Fruit fly (Drosophila melanogaster) whole organism, embryonic: ENCODE measurements around the gene Rack1.

ENCODE experiments used
- Ada2b ChIP-seq: fragments of 200-800 bp; sonication (Bioruptor generic); IDR thresholded peaks from 2 replicates; pipeline ENCODE4 v1.3.6; 2022; ENCODE audit warnings: missing biosample characterization, missing genetic modification characterization
- Bgb ChIP-seq: fragments of 200-800 bp; sonication (Bioruptor generic); IDR thresholded peaks from 2 replicates; pipeline ENCODE4 v1.3.6; 2022; ENCODE audit warnings: missing biosample characterization, missing genetic modification characterization; ENCODE audit not compliant: partially characterized antibody
- CG10321 ChIP-seq: fragments of 200-800 bp; sonication (Bioruptor generic); IDR thresholded peaks from 2 replicates; pipeline ENCODE4 v1.3.6; 2022; ENCODE audit warnings: missing biosample characterization, missing genetic modification characterization
- CG11085 ChIP-seq: fragments of 200-800 bp; sonication (Bioruptor generic); IDR thresholded peaks from 2 replicates; pipeline ENCODE4 v1.3.6; 2022; ENCODE audit warnings: missing biosample characterization, missing genetic modification characterization
- CG11398 ChIP-seq: fragments of 200-800 bp; sonication (Bioruptor generic); optimal IDR thresholded peaks from 2 replicates; lab custom pipeline; 2016; ENCODE audit warnings: missing biosample characterization, missing genetic modification characterization
- CG12744 ChIP-seq: fragments of 200-800 bp; sonication (Bioruptor generic); optimal IDR thresholded peaks from 2 replicates; lab custom pipeline; 2016; ENCODE audit warnings: missing biosample characterization, missing genetic modification characterization
- CG14050 ChIP-seq: fragments of 200-800 bp; sonication (Bioruptor generic); IDR thresholded peaks from 3 replicates; pipeline ENCODE4 v1.3.6; 2022; ENCODE audit warnings: missing biosample characterization, missing genetic modification characterization
- CG14667 ChIP-seq: fragments of 200-800 bp; sonication (Bioruptor generic); IDR thresholded peaks from 2 replicates; pipeline ENCODE4 v1.3.6; 2022; ENCODE audit warnings: missing biosample characterization, missing genetic modification characterization
- CG1529 ChIP-seq: fragments of 200-800 bp; sonication (Bioruptor generic); optimal IDR thresholded peaks from 3 replicates; lab custom pipeline; 2018; ENCODE audit warnings: missing biosample characterization, missing genetic modification characterization
- CG16813 ChIP-seq: fragments of 200-800 bp; sonication (Bioruptor generic); IDR thresholded peaks from 3 replicates; pipeline ENCODE4 v1.3.6; 2022; ENCODE audit warnings: missing biosample characterization, missing genetic modification characterization; ENCODE audit not compliant: partially characterized antibody
- CG16815 ChIP-seq: fragments of 200-800 bp; sonication (Bioruptor generic); optimal IDR thresholded peaks from 3 replicates; lab custom pipeline; 2017; ENCODE audit warnings: missing biosample characterization, mild to moderate bottlenecking, missing genetic modification characterization
- CG17912 ChIP-seq: fragments of 200-800 bp; sonication (Bioruptor generic); optimal IDR thresholded peaks from 2 replicates; lab custom pipeline; 2018; ENCODE audit warnings: missing biosample characterization, mild to moderate bottlenecking, missing genetic modification characterization
- CG1792 ChIP-seq: fragments of 200-800 bp; sonication (Bioruptor generic); optimal IDR thresholded peaks from 2 replicates; lab custom pipeline; 2016; ENCODE audit warnings: missing biosample characterization, missing genetic modification characterization
- CG2889 ChIP-seq: fragments of 200-800 bp; sonication (Bioruptor generic); IDR thresholded peaks from 3 replicates; pipeline ENCODE4 v1.3.6; 2022; ENCODE audit warnings: missing biosample characterization, missing genetic modification characterization
- CG32767 ChIP-seq: fragments of 200-800 bp; sonication (Bioruptor generic); IDR thresholded peaks from 2 replicates; pipeline ENCODE4 v1.3.6; 2022; ENCODE audit warnings: missing biosample characterization, missing genetic modification characterization
- CG34422 ChIP-seq: fragments of 200-800 bp; sonication (Bioruptor generic); IDR thresholded peaks from 3 replicates; pipeline ENCODE4 v1.3.6; 2022; ENCODE audit warnings: missing biosample characterization, missing genetic modification characterization
- CG3726 ChIP-seq: fragments of 200-800 bp; sonication (Bioruptor generic); IDR thresholded peaks from 3 replicates; pipeline ENCODE4, ENCODE4 v1.3.6; 2022; ENCODE audit warnings: missing biosample characterization, missing genetic modification characterization
- CG3838 ChIP-seq: fragments of 200-800 bp; sonication (Bioruptor generic); optimal IDR thresholded peaks from 3 replicates; lab custom pipeline; 2016; ENCODE audit warnings: missing biosample characterization, missing genetic modification characterization
- CG6689 ChIP-seq: fragments of 200-800 bp; sonication (Bioruptor generic); IDR thresholded peaks from 2 replicates; pipeline ENCODE4 v1.3.6; 2022; ENCODE audit warnings: missing biosample characterization, missing genetic modification characterization
- CG7987 ChIP-seq: fragments of 200-800 bp; sonication (Bioruptor generic); optimal IDR thresholded peaks from 2 replicates; lab custom pipeline; 2018; ENCODE audit warnings: missing biosample characterization, mild to moderate bottlenecking, missing genetic modification characterization, moderate library complexity
- CG9437 ChIP-seq: fragments of 200-800 bp; sonication (Bioruptor generic); optimal IDR thresholded peaks from 2 replicates; lab custom pipeline; 2018; ENCODE audit warnings: missing biosample characterization, mild to moderate bottlenecking, missing genetic modification characterization
- Dek ChIP-seq: fragments of 200-800 bp; sonication (Bioruptor generic); optimal IDR thresholded peaks from 3 replicates; lab custom pipeline; 2019; ENCODE audit warnings: missing biosample characterization, mild to moderate bottlenecking, missing genetic modification characterization, moderate library complexity
- Dip3 ChIP-seq: fragments of 200-800 bp; sonication (Bioruptor generic); optimal IDR thresholded peaks from 3 replicates; lab custom pipeline; 2016; ENCODE audit warnings: missing biosample characterization, missing genetic modification characterization
- HLH3B ChIP-seq: fragments of 200-800 bp; sonication (Bioruptor generic); IDR thresholded peaks from 2 replicates; pipeline ENCODE4 v1.3.6; 2022; ENCODE audit warnings: missing biosample characterization, missing genetic modification characterization
- Hr39 ChIP-seq: fragments of >200 bp; optimal IDR thresholded peaks from 2 replicates; lab custom pipeline; 2017
- Lpt ChIP-seq: fragments of >200 bp; optimal IDR thresholded peaks from 2 replicates; lab custom pipeline; 2018; ENCODE audit warnings: missing biosample characterization, missing genetic modification characterization
- Max ChIP-seq: fragments of 200-800 bp; sonication (Bioruptor generic); optimal IDR thresholded peaks from 2 replicates; lab custom pipeline; 2016; ENCODE audit warnings: missing biosample characterization, mild to moderate bottlenecking, missing genetic modification characterization
- Meics ChIP-seq: fragments of 200-800 bp; sonication (Bioruptor generic); optimal IDR thresholded peaks from 2 replicates; lab custom pipeline; 2017; ENCODE audit warnings: missing biosample characterization, mild to moderate bottlenecking, missing genetic modification characterization
- Mrtf ChIP-seq: fragments of 200-800 bp; sonication (Bioruptor generic); IDR thresholded peaks from 3 replicates; pipeline ENCODE4 v1.3.6; 2022; ENCODE audit warnings: missing biosample characterization, missing genetic modification characterization
- Nf-YA ChIP-seq: fragments of 200-800 bp; sonication (Bioruptor generic); IDR thresholded peaks from 2 replicates; pipeline ENCODE4 v1.3.6; 2022; ENCODE audit warnings: missing biosample characterization, missing genetic modification characterization
- Nf-YB ChIP-seq: fragments of 200-800 bp; sonication (Bioruptor generic); optimal IDR thresholded peaks from 3 replicates; lab custom pipeline; 2019; ENCODE audit warnings: missing biosample characterization, mild to moderate bottlenecking, missing genetic modification characterization, moderate library complexity
- PHDP ChIP-seq: fragments of 200-800 bp; sonication (Bioruptor generic); optimal IDR thresholded peaks from 3 replicates; lab custom pipeline; 2018; ENCODE audit warnings: missing biosample characterization, mild to moderate bottlenecking, missing genetic modification characterization, moderate library complexity
- Ptx1 ChIP-seq: fragments of 200-800 bp; sonication (Bioruptor generic); IDR thresholded peaks from 2 replicates; pipeline ENCODE4 v1.3.6; 2022; ENCODE audit warnings: missing biosample characterization, missing genetic modification characterization
- Six4 ChIP-seq: fragments of 200-800 bp; sonication (Bioruptor generic); optimal IDR thresholded peaks from 2 replicates; lab custom pipeline; 2016; ENCODE audit warnings: missing biosample characterization, missing genetic modification characterization
- al ChIP-seq: fragments of 200-800 bp; sonication (Bioruptor generic); IDR thresholded peaks from 2 replicates; pipeline ENCODE4 v1.3.6; 2022; ENCODE audit warnings: missing biosample characterization, missing genetic modification characterization
- bigmax ChIP-seq: fragments of 200-800 bp; sonication (Bioruptor generic); optimal IDR thresholded peaks from 2 replicates; lab custom pipeline; 2018; ENCODE audit warnings: missing biosample characterization, mild to moderate bottlenecking, missing genetic modification characterization
- cg ChIP-seq: fragments of 200-800 bp; sonication (Bioruptor generic); optimal IDR thresholded peaks from 3 replicates; lab custom pipeline; 2019; ENCODE audit warnings: missing biosample characterization, mild to moderate bottlenecking, missing genetic modification characterization, moderate library complexity
- dm ChIP-seq: fragments of 200-800 bp; sonication (Bioruptor generic); optimal IDR thresholded peaks from 3 replicates; lab custom pipeline; 2016; ENCODE audit warnings: missing biosample characterization, missing genetic modification characterization
- emc ChIP-seq: fragments of 200-800 bp; sonication (Bioruptor generic); optimal IDR thresholded peaks from 2 replicates; lab custom pipeline; 2016; ENCODE audit warnings: missing biosample characterization, missing genetic modification characterization
- ewg ChIP-seq: fragments of 200-800 bp; sonication (Bioruptor generic); optimal IDR thresholded peaks from 3 replicates; lab custom pipeline; 2017; ENCODE audit warnings: mild to moderate bottlenecking, missing biosample characterization, missing genetic modification reagents, missing genetic modification characterization
- gsb ChIP-seq: fragments of 200-800 bp; sonication (Bioruptor generic); IDR thresholded peaks from 2 replicates; pipeline ENCODE4 v1.3.6; 2022; ENCODE audit warnings: missing biosample characterization, missing genetic modification characterization
- hkb ChIP-seq, 2 experiments: fragments of 200-800 bp in 1 of 2; fragments of >200 bp in 1 of 2; sonication (Bioruptor generic) in 1 of 2; IDR thresholded peaks in 1 of 2; optimal IDR thresholded peaks in 1 of 2; 2 replicates each; pipeline versions ENCODE4 v1.3.6 to Lab custom; 2017 to 2022; ENCODE audit warnings: missing biosample characterization in 1 of 2, missing genetic modification characterization in 1 of 2
- lbe ChIP-seq: fragments of 200-800 bp; sonication (Bioruptor generic); optimal IDR thresholded peaks from 2 replicates; lab custom pipeline; 2016; ENCODE audit warnings: missing biosample characterization, mild to moderate bottlenecking, missing genetic modification characterization
- luna ChIP-seq: fragments of 200-800 bp; sonication (Bioruptor generic); optimal IDR thresholded peaks from 2 replicates; lab custom pipeline; 2016; ENCODE audit warnings: missing biosample characterization, missing genetic modification characterization
- mam ChIP-seq: fragments of 200-800 bp; sonication (Bioruptor generic); optimal IDR thresholded peaks from 3 replicates; lab custom pipeline; 2016; ENCODE audit warnings: missing biosample characterization, missing genetic modification characterization
- pb ChIP-seq: fragments of 200-800 bp; sonication (Bioruptor generic); optimal IDR thresholded peaks from 3 replicates; lab custom pipeline; 2016; ENCODE audit warnings: missing biosample characterization, missing genetic modification characterization
- pita ChIP-seq: fragments of 200-800 bp; sonication (Bioruptor generic); optimal IDR thresholded peaks from 2 replicates; lab custom pipeline; 2017; ENCODE audit warnings: missing biosample characterization, mild to moderate bottlenecking, missing genetic modification characterization
- sd ChIP-seq: fragments of 200-800 bp; sonication (Bioruptor generic); optimal IDR thresholded peaks from 3 replicates; lab custom pipeline; 2018; ENCODE audit warnings: missing biosample characterization, mild to moderate bottlenecking, missing genetic modification characterization, moderate library complexity
- slp2 ChIP-seq: fragments of 200-800 bp; sonication (Bioruptor generic); optimal IDR thresholded peaks from 2 replicates; lab custom pipeline; 2016; ENCODE audit warnings: missing biosample characterization, missing genetic modification characterization
- sna ChIP-seq: fragments of 200-800 bp; sonication (Bioruptor generic); IDR thresholded peaks from 2 replicates; pipeline ENCODE4 v1.3.6; 2022; ENCODE audit warnings: missing biosample characterization, missing genetic modification characterization; ENCODE audit not compliant: partially characterized antibody
- trh ChIP-seq: fragments of 200-800 bp; sonication (Bioruptor generic); optimal IDR thresholded peaks from 2 replicates; lab custom pipeline; 2016; ENCODE audit warnings: missing biosample characterization, missing genetic modification characterization
- yki ChIP-seq: fragments of >200 bp; optimal IDR thresholded peaks from 3 replicates; lab custom pipeline; 2018
- zfh2 ChIP-seq: fragments of 200-800 bp; sonication (Bioruptor generic); optimal IDR thresholded peaks from 2 replicates; lab custom pipeline; 2016; ENCODE audit warnings: missing biosample characterization, missing genetic modification characterization

The Rack1 gene

dm6 chr2L:7809699-7810088, 17.4 kb downstream of the Rack1 start (continued):
- TF ChIP-seq PHDP = no peak
- TF ChIP-seq Ptx1 (GFP tag; lab: Robert Waterston, UW) = 0 out of 2 replicates have a peak, but pooled peaks have one; percentile 7
- no peak for TF ChIP-seq Six4
- no peak for TF ChIP-seq Lpt
- TF ChIP-seq hkb (optimal IDR thresholded peaks at IDR 0.05; lab: Kevin White, UChicago) = no peak
- TF ChIP-seq hkb (GFP tag; IDR thresholded peaks at IDR 0.05; lab: Robert Waterston, UW) = no peak
- TF ChIP-seq CG6689 (GFP tag; lab: Robert Waterston, UW) = no peak
- no peak for TF ChIP-seq slp2 (GFP tag; lab: Kevin White, UChicago)
- no peak for TF ChIP-seq CG1529
- no peak for TF ChIP-seq gsb (GFP tag; lab: Robert Waterston, UW)
- TF ChIP-seq CG34422 = peak; percentile 77; the same call in 1 of the 3 replicates
- TF ChIP-seq CG12744 (GFP tag; lab: Kevin White, UChicago) = no peak
- no peak for TF ChIP-seq Nf-YB (GFP tag; lab: Kevin White, UChicago)
- no peak for TF ChIP-seq lbe (GFP tag; lab: Kevin White, UChicago)
- TF ChIP-seq cg (GFP tag; lab: Kevin White, UChicago) = peak; percentile 92
- TF ChIP-seq pb (GFP tag; lab: Kevin White, UChicago) = no peak
- TF ChIP-seq CG10321 (GFP tag; lab: Robert Waterston, UW) = no peak
- no peak for TF ChIP-seq zfh2 (GFP tag; lab: Kevin White, UChicago)
- TF ChIP-seq CG11398 (GFP tag; lab: Kevin White, UChicago) = no peak
- no peak for TF ChIP-seq Mrtf (GFP tag; lab: Robert Waterston, UW)
- TF ChIP-seq Meics (GFP tag; lab: Kevin White, UChicago) = peak; percentile 25
- TF ChIP-seq sna (GFP tag; lab: Robert Waterston, UW) = no peak
- no peak for TF ChIP-seq dm (GFP tag; lab: Kevin White, UChicago)
- TF ChIP-seq al = no peak
- peak; percentile 28 for TF ChIP-seq yki (lab: Kevin White, UChicago)
- TF ChIP-seq Nf-YA (GFP tag; lab: Robert Waterston, UW) = no peak
- TF ChIP-seq CG7987 = peak; percentile 63
- TF ChIP-seq trh (GFP tag; lab: Kevin White, UChicago) = no peak
- TF ChIP-seq pita (GFP tag; lab: Kevin White, UChicago) = no peak
- peak; percentile 79 for TF ChIP-seq CG32767 (GFP tag; lab: Robert Waterston, UW)
- no peak for TF ChIP-seq Dip3
- no peak for TF ChIP-seq CG14050 (GFP tag; lab: Robert Waterston, UW)
- TF ChIP-seq CG3838 (GFP tag; lab: Kevin White, UChicago) = no peak
- peak; percentile 45 for TF ChIP-seq CG17912 (GFP tag; lab: Kevin White, UChicago)
- TF ChIP-seq HLH3B (GFP tag; lab: Robert Waterston, UW) = no peak
- peak; percentile 98 for TF ChIP-seq sd
- TF ChIP-seq Dek (tag; lab: Kevin White, UChicago) = no peak
- TF ChIP-seq CG16813 (GFP tag; lab: Robert Waterston, UW) = no peak
- no peak for TF ChIP-seq Hr39
- TF ChIP-seq CG1792 (GFP tag; lab: Kevin White, UChicago) = no peak
- TF ChIP-seq ewg (GFP tag; lab: Kevin White, UChicago) = peak; percentile 97
- no peak for TF ChIP-seq luna (GFP tag; lab: Kevin White, UChicago)
- no peak for TF ChIP-seq mam (GFP tag; lab: Kevin White, UChicago)
- no peak for TF ChIP-seq CG11085
- TF ChIP-seq emc (GFP tag; lab: Kevin White, UChicago) = no peak
- TF ChIP-seq CG14667 (GFP tag; lab: Robert Waterston, UW) = no peak
- TF ChIP-seq CG9437 (GFP tag; lab: Kevin White, UChicago) = no peak
- no peak for TF ChIP-seq Ada2b (GFP tag; lab: Robert Waterston, UW)
- no peak for TF ChIP-seq CG16815 (GFP tag; lab: Kevin White, UChicago)
- no peak for TF ChIP-seq Max
- no peak for TF ChIP-seq CG3726 (GFP tag; lab: Robert Waterston, UW)
- peak; percentile 29; the same call in 1 of the 3 replicates for TF ChIP-seq CG2889
- TF ChIP-seq Bgb = peak; percentile 61; the same call in 1 of the 2 replicates
- no peak for TF ChIP-seq bigmax (GFP tag; lab: Kevin White, UChicago)
